Fruit fly (Drosophila melanogaster): ENCODE data around the gene Gr64a.

Gr64a gene

dm6 chr3L:4070221-4070995 is 43.8 kb downstream of the Gr64a start (continued):
- TF ChIP-seq OdsH (GFP tag; optimal IDR thresholded peaks at IDR 0.05) (peak; percentile 99), Ets21C (GFP tag; optimal IDR thresholded peaks at IDR 0.05) (peak; percentile 98), Smox (GFP tag; optimal IDR thresholded peaks at IDR 0.05) (peak; percentile 98), lz (GFP tag; optimal IDR thresholded peaks at IDR 0.05) (peak; percentile 99), Ets96B (tag; optimal IDR thresholded peaks at IDR 0.05) (peak; percentile 98), CG32006 (GFP tag; optimal IDR thresholded peaks at IDR 0.05) (peak; percentile 99), dac (GFP tag; optimal IDR thresholded peaks at IDR 0.05) (peak; percentile 97), Gug (GFP tag; IDR thresholded peaks at IDR 0.05) (peak; percentile 99), Sox14 (GFP tag; optimal IDR thresholded peaks at IDR 0.05) (peak; percentile 99), Eip93F (GFP tag; optimal IDR thresholded peaks at IDR 0.05) (peak; percentile 92), Hr38 (GFP tag; optimal IDR thresholded peaks at IDR 0.05) (peak; percentile 88), CG16779 (tag; optimal IDR thresholded peaks at IDR 0.05) (peak; percentile 91), eg (GFP tag; IDR thresholded peaks at IDR 0.05) (peak; percentile 99), CG6163 (GFP tag; IDR thresholded peaks at IDR 0.05) (peak; percentile 99), Met (GFP tag; optimal IDR thresholded peaks at IDR 0.05) (peak; percentile 98), CG8119 (GFP tag; IDR thresholded peaks at IDR 0.05) (peak; percentile 98), CG15336 (GFP tag; IDR thresholded peaks at IDR 0.05) (peak; percentile 99), spab (GFP tag; optimal IDR thresholded peaks at IDR 0.05) (peak; percentile 96), CG11762 (GFP tag; optimal IDR thresholded peaks at IDR 0.05; ENCODE audit: insufficient read depth) (peak; percentile 98), CG11902 (GFP tag; optimal IDR thresholded peaks at IDR 0.05) (peak; percentile 99), Hr39 (GFP tag; optimal IDR thresholded peaks at IDR 0.05) (peak; percentile 99)

DNA sequence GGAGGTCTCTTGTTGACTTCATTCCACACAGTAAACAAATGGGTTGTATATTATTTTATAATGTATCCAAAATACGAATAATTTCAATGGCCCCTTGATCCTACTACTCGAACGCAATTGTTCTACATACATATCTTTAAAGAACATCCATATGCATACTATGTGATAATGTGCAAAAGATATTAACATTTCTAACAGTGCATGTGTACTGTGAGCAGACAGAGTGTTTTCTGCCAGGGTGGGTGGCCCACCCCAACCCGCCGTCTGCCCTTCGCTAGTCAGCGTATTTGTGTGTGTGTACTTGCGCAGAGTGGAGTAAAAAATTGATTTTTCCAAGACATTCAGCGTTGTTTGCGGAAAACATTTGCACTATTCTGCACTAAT is 44.4 kb downstream of the Gr64a start:
- TF ChIP-seq eg (GFP tag; IDR thresholded peaks at IDR 0.05) (peak; percentile 95), Eip93F (GFP tag; optimal IDR thresholded peaks at IDR 0.05) (no peak), Ets96B (tag; optimal IDR thresholded peaks at IDR 0.05) (peak; percentile 94), CG6163 (GFP tag; IDR thresholded peaks at IDR 0.05) (peak; percentile 97), Hr39 (GFP tag; optimal IDR thresholded peaks at IDR 0.05) (peak; percentile 85), CG16779 (tag; optimal IDR thresholded peaks at IDR 0.05) (no peak), CG6854 (GFP tag; optimal IDR thresholded peaks at IDR 0.05) (no peak), achi (GFP tag; optimal IDR thresholded peaks at IDR 0.05) (peak; percentile 76), CG6808 (GFP tag; optimal IDR thresholded peaks at IDR 0.05) (peak; percentile 37), ss (GFP tag; optimal IDR thresholded peaks at IDR 0.05) (no peak), pdm3 (GFP tag; optimal IDR thresholded peaks at IDR 0.05) (peak; percentile 79), CG6792 (GFP tag; optimal IDR thresholded peaks at IDR 0.05) (no peak), OdsH (GFP tag; optimal IDR thresholded peaks at IDR 0.05) (peak; percentile 83), CG1621 (tag; optimal IDR thresholded peaks at IDR 0.05) (peak; percentile 86), CG32006 (GFP tag; optimal IDR thresholded peaks at IDR 0.05) (peak; percentile 44), CG10631 (GFP tag; optimal IDR thresholded peaks at IDR 0.05) (peak; percentile 86), CG34406 (GFP tag; optimal IDR thresholded peaks at IDR 0.05) (peak; percentile 57), CG31627 (GFP tag; optimal IDR thresholded peaks at IDR 0.05) (peak; percentile 76), lz (GFP tag; optimal IDR thresholded peaks at IDR 0.05) (peak; percentile 38), CG7368 (GFP tag; optimal IDR thresholded peaks at IDR 0.05) (peak; percentile 83), esn (GFP tag; optimal IDR thresholded peaks at IDR 0.05) (no peak), fd59A (GFP tag; optimal IDR thresholded peaks at IDR 0.05) (peak; percentile 62), CG8319 (GFP tag; optimal IDR thresholded peaks at IDR 0.05) (peak; percentile 40), cyc (GFP tag; optimal IDR thresholded peaks at IDR 0.05) (peak; percentile 86), Eip78C (GFP tag) (peak; percentile 95), dac (GFP tag; optimal IDR thresholded peaks at IDR 0.05) (peak; percentile 40), net (GFP tag; optimal IDR thresholded peaks at IDR 0.05) (no peak), CG9139 (GFP tag; optimal IDR thresholded peaks at IDR 0.05) (peak; percentile 68), Hr4 (GFP tag; optimal IDR thresholded peaks at IDR 0.05) (peak; percentile 84), CG11294 (GFP tag; IDR thresholded peaks at IDR 0.05) (peak; percentile 92), acj6 (GFP tag; optimal IDR thresholded peaks at IDR 0.05) (peak; percentile 84), Smox (GFP tag; optimal IDR thresholded peaks at IDR 0.05) (peak; percentile 55), CG6276 (GFP tag; optimal IDR thresholded peaks at IDR 0.05) (no peak), salr (GFP tag; optimal IDR thresholded peaks at IDR 0.05) (peak; percentile 52 to 93), CG15336 (GFP tag; IDR thresholded peaks at IDR 0.05) (peak; percentile 90), Met (GFP tag; optimal IDR thresholded peaks at IDR 0.05) (peak; percentile 65), CG11762 (GFP tag; optimal IDR thresholded peaks at IDR 0.05; ENCODE audit: insufficient read depth) (peak; percentile 85), dsx (GFP tag; optimal IDR thresholded peaks at IDR 0.05; ENCODE audit: poor library complexity, severe bottlenecking) (peak; percentile 75), Gug (GFP tag; IDR thresholded peaks at IDR 0.05) (peak; percentile 94), CG8119 (GFP tag; IDR thresholded peaks at IDR 0.05) (peak; percentile 83), CG3919 (GFP tag; optimal IDR thresholded peaks at IDR 0.05) (peak; percentile 88)

Measured in whole organism, prepupa.